Fruit fly (Drosophila melanogaster) Kc167 (cell line): ENCODE results near the gene CG32320.

ENCODE experiments used
- Myc ChIP-seq: fragments of >200 bp; optimal IDR thresholded peaks from 2 replicates; lab custom pipeline; 2017; ENCODE audit warnings: missing external identifiers
- Sin3A ChIP-seq: fragments of >200 bp; optimal IDR thresholded peaks from 2 replicates; lab custom pipeline; 2018; ENCODE audit warnings: missing external identifiers
- psq ChIP-seq: fragments of >200 bp; optimal IDR thresholded peaks from 2 replicates; lab custom pipeline; 2017; ENCODE audit warnings: missing external identifiers
- ttk ChIP-seq: sonication (Bioruptor generic); optimal IDR thresholded peaks from 2 replicates; lab custom pipeline; 2017; ENCODE audit warnings: missing external identifiers

- TF ChIP-seq Sin3A (lab: Kevin White, UChicago) (no peak), Myc (lab: Kevin White, UChicago) (no peak), psq (no peak), ttk (lab: Kevin White, UChicago) (no peak)
These were observed 21.5 kb downstream of the CG32320 start for dm6 chr3L:1419929-1420328.
